Fruit fly (Drosophila melanogaster) whole organism, adult: ENCODE results near the gene CG18744.

Source experiments
- CG12768 ChIP-seq: fragments of 200-800 bp; sonication (Bioruptor generic); optimal IDR thresholded peaks from 2 replicates; lab custom pipeline; 2017; ENCODE audit warnings: missing biosample characterization, missing genetic modification characterization, mild to moderate bottlenecking, moderate library complexity, missing genetic modification reagents
- CG1620 ChIP-seq: fragments of 200-800 bp; sonication (Bioruptor generic); optimal IDR thresholded peaks from 2 replicates; lab custom pipeline; 2016; ENCODE audit warnings: missing biosample characterization, missing genetic modification characterization
- CG33017 ChIP-seq: fragments of 200-800 bp; sonication (Bioruptor generic); optimal IDR thresholded peaks from 2 replicates; lab custom pipeline; 2018; ENCODE audit warnings: missing biosample characterization, mild to moderate bottlenecking, missing genetic modification characterization, moderate library complexity
- CG5204 ChIP-seq: fragments of 200-800 bp; sonication (Bioruptor generic); optimal IDR thresholded peaks from 2 replicates; lab custom pipeline; 2016; ENCODE audit warnings: missing biosample characterization, missing genetic modification characterization
- CG7045 ChIP-seq: fragments of 200-800 bp; sonication (Bioruptor generic); optimal IDR thresholded peaks from 2 replicates; lab custom pipeline; 2017; ENCODE audit warnings: missing biosample characterization, mild to moderate bottlenecking, missing genetic modification characterization
- CG7101 ChIP-seq: fragments of 200-800 bp; sonication (Bioruptor generic); optimal IDR thresholded peaks from 2 replicates; lab custom pipeline; 2018; ENCODE audit warnings: missing biosample characterization, mild to moderate bottlenecking, missing genetic modification characterization, moderate library complexity
- Clk ChIP-seq: fragments of 200-800 bp; sonication (Bioruptor generic); optimal IDR thresholded peaks from 2 replicates; lab custom pipeline; 2017; ENCODE audit warnings: missing biosample characterization, missing genetic modification characterization
- Crg-1 ChIP-seq: fragments of 200-800 bp; sonication (Bioruptor generic); optimal IDR thresholded peaks from 2 replicates; lab custom pipeline; 2016; ENCODE audit warnings: missing biosample characterization, missing genetic modification characterization
- Hr96 ChIP-seq: fragments of 200-800 bp; sonication (Bioruptor generic); optimal IDR thresholded peaks from 2 replicates; lab custom pipeline; 2016; ENCODE audit warnings: missing biosample characterization, missing genetic modification characterization
- bab1 ChIP-seq: fragments of 200-800 bp; sonication (Bioruptor generic); optimal IDR thresholded peaks from 3 replicates; lab custom pipeline; 2019; ENCODE audit warnings: missing biosample characterization, mild to moderate bottlenecking, missing genetic modification characterization, moderate library complexity
- cic ChIP-seq: fragments of 200-800 bp; sonication (Bioruptor generic); optimal IDR thresholded peaks from 2 replicates; lab custom pipeline; 2017; ENCODE audit warnings: missing biosample characterization, mild to moderate bottlenecking, missing genetic modification characterization, moderate library complexity
- cnc ChIP-seq, 2 experiments: fragments of >200 bp; optimal IDR thresholded peaks; 2 replicates each; lab custom pipeline; 2017
- ovo ChIP-seq: fragments of 200-800 bp; sonication (Bioruptor generic); optimal IDR thresholded peaks from 2 replicates; lab custom pipeline; 2016; ENCODE audit warnings: missing biosample characterization, missing genetic modification characterization
- pad ChIP-seq: fragments of 200-800 bp; sonication (Bioruptor generic); optimal IDR thresholded peaks from 3 replicates; lab custom pipeline; 2017; ENCODE audit warnings: missing biosample characterization, missing genetic modification characterization, mild to moderate bottlenecking, moderate library complexity, missing genetic modification reagents
- tj ChIP-seq: fragments of 200-800 bp; sonication (Bioruptor generic); optimal IDR thresholded peaks from 3 replicates; lab custom pipeline; 2017; ENCODE audit warnings: missing biosample characterization, mild to moderate bottlenecking, missing genetic modification characterization, moderate library complexity
- toe ChIP-seq: fragments of 200-800 bp; sonication (Bioruptor generic); optimal IDR thresholded peaks from 2 replicates; lab custom pipeline; 2016; ENCODE audit warnings: missing biosample characterization, missing genetic modification characterization

The CG18744 gene

DNA sequence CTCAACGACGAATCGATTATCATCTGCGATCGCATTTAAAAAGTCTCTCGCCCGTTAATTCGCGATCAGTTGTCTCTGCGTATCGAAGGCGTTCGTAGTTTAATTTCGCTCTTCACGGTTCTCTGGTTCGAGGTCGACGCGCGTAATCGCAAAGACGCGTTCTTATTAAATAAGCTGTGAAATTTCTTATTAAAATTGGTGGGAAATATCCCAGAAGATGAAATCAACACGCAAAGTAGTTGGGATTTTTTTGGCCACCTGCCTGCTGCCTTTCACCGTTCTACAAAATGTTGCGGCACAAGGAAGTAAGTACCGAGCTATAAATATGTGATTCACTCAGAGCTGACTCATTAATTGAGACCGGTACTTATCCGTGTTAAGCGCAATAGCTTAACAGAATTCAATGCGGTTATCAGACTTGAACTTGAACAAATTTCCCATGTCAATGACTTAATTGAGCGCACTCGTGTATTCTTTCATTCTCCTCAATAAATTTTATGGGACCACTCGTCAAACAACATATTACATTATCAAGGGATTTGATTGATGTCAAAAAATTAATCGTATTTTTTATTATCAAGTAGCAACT, 37.5 kb downstream of the CG18744 start:
- TF ChIP-seq CG7045 (GFP tag; lab: Kevin White, UChicago) (no peak), CG12768 (no peak), CG7101 (no peak)

DNA sequence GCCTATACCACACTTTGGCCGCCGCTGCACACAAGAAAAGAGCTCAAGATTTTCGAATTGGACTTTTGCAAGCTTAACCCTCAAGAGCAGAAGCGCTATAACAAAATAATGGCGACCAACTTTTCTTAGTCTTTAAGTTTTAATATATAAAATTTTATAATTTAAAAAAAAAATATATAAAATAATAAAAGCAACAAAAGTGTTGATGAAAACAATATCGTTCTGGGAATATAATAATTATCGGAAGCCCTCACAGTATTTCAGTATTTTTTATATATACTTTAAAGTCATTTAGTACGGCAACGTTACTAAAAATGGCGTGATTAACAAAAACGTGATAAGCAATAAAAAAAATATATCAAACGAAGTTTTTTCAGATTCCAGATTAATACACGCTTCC, 39.1 kb downstream of the CG18744 start, which contains the start of gene Sp7:
Gene Sp7 (plus strand): TSS at position 301 of the 400 bp plus-strand sequence.
- TF ChIP-seq CG1620 (GFP tag; lab: Kevin White, UChicago): no peak
- no peak for TF ChIP-seq CG33017 (tag; lab: Kevin White, UChicago)
- no peak for TF ChIP-seq tj (GFP tag; lab: Kevin White, UChicago)
- TF ChIP-seq cic (GFP tag; lab: Kevin White, UChicago): no peak

DNA sequence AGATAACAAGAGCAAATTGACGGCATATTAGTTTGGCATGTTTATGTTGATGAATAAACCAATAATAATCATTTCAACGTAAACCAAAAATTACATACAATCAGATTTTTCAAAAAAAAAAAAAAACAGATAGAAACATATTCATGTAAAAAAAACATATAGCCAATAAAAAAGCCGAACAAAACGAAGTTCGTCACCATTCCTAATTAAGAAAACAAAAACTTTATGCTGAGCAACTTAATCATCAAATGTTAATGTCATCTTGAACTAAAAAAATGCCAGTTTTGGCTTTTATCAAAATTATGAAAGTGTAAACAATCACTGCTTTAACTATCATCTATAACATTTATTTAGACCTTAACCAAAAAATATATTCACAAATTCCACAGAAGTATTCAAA, 40.7 kb downstream of the CG18744 start, which contains the start of gene CG10919:
Gene CG10919 (plus strand): TSS at position 301 of the 400 bp plus-strand sequence.
- TF ChIP-seq toe (GFP tag; lab: Kevin White, UChicago): no peak
- no peak for TF ChIP-seq CG12768
- no peak for TF ChIP-seq CG7101

DNA sequence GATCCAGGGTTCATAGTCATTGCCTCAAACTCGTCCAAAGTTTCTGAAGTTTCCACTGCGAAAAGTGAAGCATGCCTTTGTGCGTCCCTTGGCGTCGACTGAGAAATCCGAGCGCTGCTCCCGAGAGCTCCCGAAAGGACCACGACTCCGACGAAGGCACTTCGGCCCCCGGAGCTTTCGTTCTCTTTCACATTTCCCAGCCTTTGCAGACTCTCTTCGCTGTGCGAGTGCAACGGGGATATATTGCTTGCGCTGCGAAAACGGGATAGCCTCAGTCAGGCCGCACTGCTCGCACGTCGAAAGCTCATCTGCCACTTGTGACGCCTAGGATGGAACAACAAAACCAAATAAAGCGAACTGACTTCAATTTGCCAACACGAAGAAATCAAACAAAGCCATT, 45.1 kb downstream of the CG18744 start:
- no peak for TF ChIP-seq toe (GFP tag; lab: Kevin White, UChicago)
- no peak for TF ChIP-seq pad (GFP tag; lab: Kevin White, UChicago)
- TF ChIP-seq ovo (GFP tag; lab: Kevin White, UChicago): no peak
- no peak for TF ChIP-seq CG1620 (GFP tag; lab: Kevin White, UChicago)
- no peak for TF ChIP-seq Crg-1
- no peak for TF ChIP-seq CG12768
- no peak for TF ChIP-seq Hr96
- no peak for TF ChIP-seq CG7045 (GFP tag; lab: Kevin White, UChicago)
- TF ChIP-seq Clk (GFP tag; lab: Kevin White, UChicago): no peak
- TF ChIP-seq cnc (optimal IDR thresholded peaks at IDR 0.05; lab: Kevin White, UChicago): no peak
- no peak for TF ChIP-seq CG33017 (tag; lab: Kevin White, UChicago)
- TF ChIP-seq CG7101: no peak
- TF ChIP-seq tj (GFP tag; lab: Kevin White, UChicago): no peak
- TF ChIP-seq cic (GFP tag; lab: Kevin White, UChicago): no peak
- TF ChIP-seq bab1: no peak
- no peak for TF ChIP-seq CG5204

DNA sequence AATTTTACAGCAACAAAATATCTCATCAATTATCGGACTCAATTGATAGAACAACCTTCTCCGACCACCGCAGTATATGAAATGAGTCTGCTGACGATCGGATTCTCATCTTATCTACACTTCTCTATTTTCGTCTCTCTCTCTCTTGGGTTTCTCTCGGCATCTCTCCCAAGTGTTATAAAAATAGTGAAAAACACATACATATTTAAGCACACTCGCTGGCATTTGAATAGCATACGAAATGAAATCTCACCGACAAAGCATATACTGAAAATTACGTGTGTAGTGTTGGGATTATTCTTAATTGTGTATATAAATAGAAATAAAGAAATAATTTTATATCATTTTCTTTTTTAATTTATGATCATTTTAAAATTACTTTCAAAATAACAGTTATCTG, 48.6 kb downstream of the CG18744 start, which contains the start of gene pyd3:
Gene pyd3 (minus strand): TSS at position 87 of the 400 bp plus-strand sequence.
- TF ChIP-seq CG33017 (tag; lab: Kevin White, UChicago) (peak; percentile 16), Hr96 (no peak)
